Fruit fly (Drosophila melanogaster) whole organism: ENCODE data around the gene Myo81F.

Experiments used
- CG8478 ChIP-seq: fragments of >200 bp; optimal IDR thresholded peaks from 2 replicates; lab custom pipeline; 2018; ENCODE audit warnings: inconsistent platforms
- Dll ChIP-seq: fragments of >200 bp; optimal IDR thresholded peaks from 2 replicates; lab custom pipeline; 2017
- EcR ChIP-seq, 2 experiments: fragments of >200 bp; optimal IDR thresholded peaks; 2 replicates each; lab custom pipeline; 2017; ENCODE audit warnings: missing biosample characterization in 2 of 2, missing genetic modification characterization in 2 of 2, missing genetic modification reagents in 2 of 2
- pan ChIP-seq: fragments of >200 bp; optimal IDR thresholded peaks from 2 replicates; lab custom pipeline; 2017
- psq ChIP-seq: fragments of >200 bp; optimal IDR thresholded peaks from 2 replicates; lab custom pipeline; 2017
- usp ChIP-seq: fragments of >200 bp; optimal IDR thresholded peaks from 2 replicates; lab custom pipeline; 2017; ENCODE audit warnings: missing biosample characterization, missing genetic modification characterization, mixed read lengths

DNA sequence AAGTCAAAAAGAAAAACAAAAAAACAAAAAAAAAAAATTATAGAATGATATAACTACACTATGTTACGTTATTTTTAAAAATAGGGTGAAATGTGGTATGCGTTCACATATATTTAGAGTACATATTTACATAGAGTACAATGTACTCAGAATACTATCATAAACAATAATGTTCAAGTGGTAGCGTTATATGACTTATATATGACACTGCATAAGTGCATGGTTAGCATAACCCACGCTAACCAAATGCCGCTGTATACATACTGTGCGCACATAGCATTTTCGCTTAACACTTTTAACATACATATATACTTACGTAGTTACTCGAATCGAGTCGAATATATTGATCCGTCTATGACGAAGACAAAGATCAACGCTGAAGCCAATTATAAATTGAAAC is 1602.9 kb downstream of the Myo81F start:
- TF ChIP-seq EcR (GFP tag; optimal IDR thresholded peaks at IDR 0.05; lab: Kevin White, UChicago) (no peak), Dll (lab: Kevin White, UChicago) (no peak), pan (no peak), CG8478 (lab: Kevin White, UChicago) (no peak), psq (no peak), usp (GFP tag; lab: Kevin White, UChicago) (no peak)
